Fruit fly (Drosophila melanogaster) whole organism, embryonic: ENCODE results near the gene elB.

Source experiments
- Bdp1 ChIP-seq: fragments of 200-800 bp; sonication (Bioruptor generic); optimal IDR thresholded peaks from 3 replicates; lab custom pipeline; 2016; ENCODE audit warnings: missing biosample characterization, missing genetic modification characterization
- Blimp-1 ChIP-seq: fragments of 200-800 bp; sonication (Bioruptor generic); optimal IDR thresholded peaks from 3 replicates; lab custom pipeline; 2018; ENCODE audit warnings: missing biosample characterization, missing genetic modification characterization, mild to moderate bottlenecking, moderate library complexity, missing genetic modification reagents
- CG10209 ChIP-seq: fragments of 200-800 bp; sonication (Bioruptor generic); optimal IDR thresholded peaks from 3 replicates; lab custom pipeline; 2017; ENCODE audit warnings: missing biosample characterization, mild to moderate bottlenecking, missing genetic modification characterization, missing genetic modification reagents
- CG11504 ChIP-seq: fragments of 200-800 bp; sonication (Bioruptor generic); optimal IDR thresholded peaks from 3 replicates; lab custom pipeline; 2019; ENCODE audit warnings: missing biosample characterization, mild to moderate bottlenecking, missing genetic modification characterization, moderate library complexity
- CG11695 ChIP-seq: fragments of 200-800 bp; sonication (Bioruptor generic); IDR thresholded peaks from 3 replicates; pipeline ENCODE4 v1.3.6; 2022; ENCODE audit warnings: missing biosample characterization, missing genetic modification characterization
- CG1233 ChIP-seq: fragments of 200-800 bp; sonication (Bioruptor generic); optimal IDR thresholded peaks from 4 replicates; lab custom pipeline; 2018; ENCODE audit warnings: missing biosample characterization, mild to moderate bottlenecking, missing genetic modification characterization
- CG13287 ChIP-seq: fragments of 200-800 bp; sonication (Bioruptor generic); IDR thresholded peaks from 2 replicates; pipeline ENCODE4 v1.3.6; 2022; ENCODE audit warnings: missing biosample characterization, missing genetic modification characterization; ENCODE audit not compliant: partially characterized antibody
- CG14710 ChIP-seq: fragments of 200-800 bp; sonication (Bioruptor generic); optimal IDR thresholded peaks from 3 replicates; lab custom pipeline; 2019; ENCODE audit warnings: missing biosample characterization, mild to moderate bottlenecking, missing genetic modification characterization, moderate library complexity
- CG15073 ChIP-seq: fragments of 200-800 bp; sonication (Bioruptor generic); optimal IDR thresholded peaks from 2 replicates; lab custom pipeline; 2016; ENCODE audit warnings: missing biosample characterization, missing genetic modification characterization
- CG17568 ChIP-seq: fragments of 200-800 bp; sonication (Bioruptor generic); optimal IDR thresholded peaks from 2 replicates; lab custom pipeline; 2018; ENCODE audit warnings: missing biosample characterization, mild to moderate bottlenecking, missing genetic modification characterization, moderate library complexity
- CG18619 ChIP-seq: fragments of 200-800 bp; sonication (Bioruptor generic); optimal IDR thresholded peaks from 3 replicates; lab custom pipeline; 2017; ENCODE audit warnings: missing biosample characterization, mild to moderate bottlenecking, missing genetic modification characterization
- CG2875 ChIP-seq: fragments of 200-800 bp; sonication (Bioruptor generic); optimal IDR thresholded peaks from 2 replicates; lab custom pipeline; 2017; ENCODE audit warnings: missing biosample characterization, mild to moderate bottlenecking, missing genetic modification characterization, missing genetic modification reagents
- CG32772 ChIP-seq: fragments of 200-800 bp; sonication (Bioruptor generic); IDR thresholded peaks from 2 replicates; pipeline ENCODE4 v1.3.6; 2022; ENCODE audit warnings: missing biosample characterization, missing genetic modification characterization
- CG34422 ChIP-seq: fragments of 200-800 bp; sonication (Bioruptor generic); IDR thresholded peaks from 3 replicates; pipeline ENCODE4 v1.3.6; 2022; ENCODE audit warnings: missing biosample characterization, missing genetic modification characterization
- CG4617 ChIP-seq: fragments of 200-800 bp; sonication (Bioruptor generic); optimal IDR thresholded peaks from 3 replicates; lab custom pipeline; 2016; ENCODE audit warnings: missing biosample characterization, missing genetic modification characterization, borderline replicate concordance
- CG6175 ChIP-seq: fragments of 200-800 bp; sonication (Bioruptor generic); IDR thresholded peaks from 3 replicates; pipeline ENCODE4 v1.3.6; 2022; ENCODE audit warnings: missing biosample characterization, missing genetic modification characterization
- CG7357 ChIP-seq: fragments of 200-800 bp; sonication (Bioruptor generic); IDR thresholded peaks from 3 replicates; pipeline ENCODE4 v1.3.6; 2022; ENCODE audit warnings: missing biosample characterization, missing genetic modification characterization
- CHES-1-like ChIP-seq: fragments of 200-800 bp; sonication (Bioruptor generic); optimal IDR thresholded peaks from 2 replicates; lab custom pipeline; 2016; ENCODE audit warnings: missing biosample characterization, missing genetic modification characterization
- Dad ChIP-seq: fragments of 200-800 bp; sonication (Bioruptor generic); optimal IDR thresholded peaks from 3 replicates; lab custom pipeline; 2016; ENCODE audit warnings: missing biosample characterization, missing genetic modification characterization
- Dbx ChIP-seq: fragments of 200-800 bp; sonication (Bioruptor generic); IDR thresholded peaks from 3 replicates; pipeline ENCODE4 v1.3.6; 2022; ENCODE audit warnings: missing biosample characterization, missing genetic modification characterization
- Doc3 ChIP-seq: fragments of 200-800 bp; sonication (Bioruptor generic); IDR thresholded peaks from 3 replicates; pipeline ENCODE4 v1.3.6; 2022; ENCODE audit warnings: missing biosample characterization, missing genetic modification characterization; ENCODE audit not compliant: partially characterized antibody
- HLH3B ChIP-seq: fragments of 200-800 bp; sonication (Bioruptor generic); IDR thresholded peaks from 2 replicates; pipeline ENCODE4 v1.3.6; 2022; ENCODE audit warnings: missing biosample characterization, missing genetic modification characterization
- HLH54F ChIP-seq: fragments of 200-800 bp; sonication (Bioruptor generic); optimal IDR thresholded peaks from 3 replicates; lab custom pipeline; 2016; ENCODE audit warnings: missing biosample characterization, missing genetic modification characterization
- Hmr ChIP-seq: fragments of 200-800 bp; sonication (Bioruptor generic); optimal IDR thresholded peaks from 3 replicates; lab custom pipeline; 2017; ENCODE audit warnings: mild to moderate bottlenecking, missing biosample characterization, missing genetic modification reagents, missing genetic modification characterization
- Jarid2 ChIP-seq: fragments of 200-800 bp; sonication (Bioruptor generic); optimal IDR thresholded peaks from 3 replicates; lab custom pipeline; 2017; ENCODE audit warnings: mild to moderate bottlenecking, missing biosample characterization, missing genetic modification reagents, missing genetic modification characterization
- Oaz ChIP-seq: fragments of 200-800 bp; sonication (Bioruptor generic); IDR thresholded peaks from 2 replicates; pipeline ENCODE4 v1.3.6; 2022; ENCODE audit warnings: missing biosample characterization, missing genetic modification characterization
- Opbp ChIP-seq: fragments of 200-800 bp; sonication (Bioruptor generic); IDR thresholded peaks from 3 replicates; pipeline ENCODE4 v1.3.6; 2022; ENCODE audit warnings: missing biosample characterization, missing genetic modification characterization; ENCODE audit not compliant: partially characterized antibody
- Rfx ChIP-seq: fragments of 200-800 bp; sonication (Bioruptor generic); IDR thresholded peaks from 2 replicates; pipeline ENCODE4 v1.3.6; 2022; ENCODE audit warnings: missing biosample characterization, missing genetic modification characterization
- Sin3A ChIP-seq: fragments of >200 bp; optimal IDR thresholded peaks from 2 replicates; lab custom pipeline; 2018
- Vsx1 ChIP-seq: fragments of 200-800 bp; sonication (Bioruptor generic); optimal IDR thresholded peaks from 2 replicates; lab custom pipeline; 2017; ENCODE audit warnings: missing biosample characterization, mild to moderate bottlenecking, missing genetic modification characterization, missing genetic modification reagents
- aop ChIP-seq: fragments of 200-800 bp; sonication (Bioruptor generic); IDR thresholded peaks from 2 replicates; pipeline ENCODE4 v1.3.6; 2022; ENCODE audit warnings: missing biosample characterization, missing genetic modification characterization
- cato ChIP-seq: fragments of 200-800 bp; sonication (Bioruptor generic); optimal IDR thresholded peaks from 2 replicates; lab custom pipeline; 2016; ENCODE audit warnings: missing biosample characterization, missing genetic modification characterization, borderline replicate concordance
- croc ChIP-seq: fragments of 200-800 bp; sonication (Bioruptor generic); conservative IDR thresholded peaks from 3 replicates; pipeline ENCODE4 v1.3.6; 2022; ENCODE audit warnings: missing biosample characterization, missing genetic modification characterization
- crp ChIP-seq, 2 experiments: fragments of 200-800 bp; sonication (Bioruptor generic); optimal IDR thresholded peaks; 2 replicates in 1 of 2; 3 replicates in 1 of 2; lab custom pipeline; 2017; ENCODE audit warnings: missing biosample characterization in 2 of 2, missing genetic modification characterization in 2 of 2, mild to moderate bottlenecking in 1 of 2, moderate library complexity in 1 of 2
- emc ChIP-seq: fragments of 200-800 bp; sonication (Bioruptor generic); optimal IDR thresholded peaks from 2 replicates; lab custom pipeline; 2016; ENCODE audit warnings: missing biosample characterization, missing genetic modification characterization
- ewg ChIP-seq: fragments of 200-800 bp; sonication (Bioruptor generic); optimal IDR thresholded peaks from 3 replicates; lab custom pipeline; 2017; ENCODE audit warnings: mild to moderate bottlenecking, missing biosample characterization, missing genetic modification reagents, missing genetic modification characterization
- gsb-n ChIP-seq: fragments of 200-800 bp; sonication (Bioruptor generic); optimal IDR thresholded peaks from 3 replicates; lab custom pipeline; 2018; ENCODE audit warnings: missing biosample characterization, mild to moderate bottlenecking, missing genetic modification characterization
- jumu ChIP-seq: fragments of 200-800 bp; sonication (Bioruptor generic); optimal IDR thresholded peaks from 3 replicates; lab custom pipeline; 2016; ENCODE audit warnings: missing biosample characterization, missing genetic modification characterization
- lmd ChIP-seq: fragments of 200-800 bp; sonication (Bioruptor generic); IDR thresholded peaks from 2 replicates; pipeline ENCODE4 v1.3.6; 2022; ENCODE audit warnings: missing biosample characterization, missing genetic modification characterization
- nerfin-2 ChIP-seq: fragments of 200-800 bp; sonication (Bioruptor generic); IDR thresholded peaks from 2 replicates; pipeline ENCODE4 v1.3.6; 2022; ENCODE audit warnings: missing biosample characterization, missing genetic modification characterization; ENCODE audit not compliant: partially characterized antibody
- phol ChIP-seq: fragments of 200-800 bp; sonication (Bioruptor generic); optimal IDR thresholded peaks from 3 replicates; lab custom pipeline; 2018; ENCODE audit warnings: missing biosample characterization, mild to moderate bottlenecking, missing genetic modification characterization, moderate library complexity
- psq ChIP-seq: fragments of 200-800 bp; sonication (Bioruptor generic); optimal IDR thresholded peaks from 2 replicates; lab custom pipeline; 2017; ENCODE audit warnings: missing biosample characterization, missing genetic modification characterization
- sc ChIP-seq, 3 experiments: fragments of >200 bp in 2 of 3; fragments of 200-800 bp in 1 of 3; sonication (Bioruptor generic) in 1 of 3; optimal IDR thresholded peaks; 2 replicates in 2 of 3; 3 replicates in 1 of 3; lab custom pipeline; 2017; ENCODE audit warnings: mild to moderate bottlenecking in 1 of 3, missing biosample characterization in 1 of 3, missing genetic modification characterization in 1 of 3, missing genetic modification reagents in 1 of 3
- scrt ChIP-seq: fragments of 200-800 bp; sonication (Bioruptor generic); optimal IDR thresholded peaks from 2 replicates; lab custom pipeline; 2018; ENCODE audit warnings: missing biosample characterization, mild to moderate bottlenecking, missing genetic modification characterization, moderate library complexity
- sim ChIP-seq: fragments of 200-800 bp; sonication (Bioruptor generic); IDR thresholded peaks from 2 replicates; pipeline ENCODE4 v1.3.6; 2022; ENCODE audit warnings: missing biosample characterization, missing genetic modification characterization
- slbo ChIP-seq: fragments of 200-800 bp; sonication (Bioruptor generic); IDR thresholded peaks from 2 replicates; pipeline ENCODE4 v1.3.6; 2022; ENCODE audit warnings: missing biosample characterization, missing genetic modification characterization
- sna ChIP-seq: fragments of 200-800 bp; sonication (Bioruptor generic); IDR thresholded peaks from 2 replicates; pipeline ENCODE4 v1.3.6; 2022; ENCODE audit warnings: missing biosample characterization, missing genetic modification characterization; ENCODE audit not compliant: partially characterized antibody
- sug ChIP-seq: fragments of 200-800 bp; optimal IDR thresholded peaks from 2 replicates; lab custom pipeline; 2019; ENCODE audit warnings: missing biosample characterization, mild to moderate bottlenecking, missing genetic modification characterization, moderate library complexity
- zfh2 ChIP-seq: fragments of 200-800 bp; sonication (Bioruptor generic); optimal IDR thresholded peaks from 2 replicates; lab custom pipeline; 2016; ENCODE audit warnings: missing biosample characterization, missing genetic modification characterization

The elB gene

DNA sequence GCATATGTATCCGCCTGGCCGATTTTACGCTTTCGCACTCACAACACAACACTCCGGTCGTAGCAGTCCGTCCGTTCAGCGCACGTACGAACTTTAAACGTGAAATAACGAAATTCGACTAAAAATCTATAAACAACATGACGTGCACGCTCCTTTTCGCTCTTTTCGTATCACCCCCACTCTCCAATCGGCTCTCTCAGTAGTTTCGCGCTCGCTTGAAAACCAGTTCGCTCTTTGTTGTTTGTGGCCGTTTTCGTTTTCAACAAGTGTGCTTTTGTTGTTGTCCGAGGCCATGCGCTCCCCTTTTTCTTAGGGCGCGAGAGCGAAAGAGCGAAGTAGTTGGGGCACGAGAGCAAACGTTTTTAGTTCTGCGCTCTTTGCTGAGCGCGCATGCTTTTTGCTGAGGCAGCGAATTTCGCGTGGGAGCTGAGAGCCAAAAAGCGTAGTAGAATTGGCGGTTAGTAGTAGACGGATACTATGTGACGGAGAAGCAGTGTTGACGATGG lies at the start of gene elB (continued):
- no peak for TF ChIP-seq sc (optimal IDR thresholded peaks at IDR 0.05; lab: Kevin White, UChicago)
- TF ChIP-seq sc (GFP tag; optimal IDR thresholded peaks at IDR 0.05; lab: Kevin White, UChicago): no peak
- peak; percentile 77 for TF ChIP-seq ewg (GFP tag; lab: Kevin White, UChicago)
- TF ChIP-seq CG4617: no peak
- no peak for TF ChIP-seq sim (GFP tag; lab: Robert Waterston, UW)
- TF ChIP-seq CG11504: no peak
- TF ChIP-seq Bdp1: no peak
- no peak for TF ChIP-seq Opbp (GFP tag; lab: Robert Waterston, UW)
- TF ChIP-seq gsb-n (tag; lab: Kevin White, UChicago): no peak
- no peak for TF ChIP-seq nerfin-2 (GFP tag; lab: Robert Waterston, UW)
- TF ChIP-seq HLH3B (GFP tag; lab: Robert Waterston, UW): peak; percentile 13; the same call in 1 of the 2 replicates
- TF ChIP-seq CG1233 (GFP tag; lab: Kevin White, UChicago): no peak
- TF ChIP-seq CG10209 (GFP tag; lab: Kevin White, UChicago): no peak
- TF ChIP-seq CHES-1-like: no peak
- TF ChIP-seq Oaz (GFP tag; lab: Robert Waterston, UW): no peak
- 0 out of 2 replicates have a peak, but pooled peaks have one; percentile 16 for TF ChIP-seq Rfx (GFP tag; lab: Robert Waterston, UW)
- TF ChIP-seq CG17568: peak; percentile 15
- TF ChIP-seq Dbx: peak; percentile 65; the same call in 2 of the 3 replicates
- 0 out of 2 replicates have a peak, but pooled peaks have one; percentile 23 for TF ChIP-seq slbo (GFP tag; lab: Robert Waterston, UW)
- TF ChIP-seq CG13287: peak; percentile 72
- peak; percentile 70 for TF ChIP-seq sna (GFP tag; lab: Robert Waterston, UW)
- no peak for TF ChIP-seq HLH54F (GFP tag; lab: Kevin White, UChicago)
- no peak for TF ChIP-seq emc (GFP tag; lab: Kevin White, UChicago)
- peak; percentile 99 for TF ChIP-seq scrt
- TF ChIP-seq Doc3 (GFP tag; lab: Robert Waterston, UW): peak; percentile 51; the same call in 2 of the 3 replicates
- TF ChIP-seq Jarid2 (GFP tag; lab: Kevin White, UChicago): peak; percentile 95
- TF ChIP-seq CG11695 (GFP tag; lab: Robert Waterston, UW): peak; percentile 36; the same call in 1 of the 3 replicates
- no peak for TF ChIP-seq CG14710 (tag; lab: Kevin White, UChicago)
- no peak for TF ChIP-seq crp (GFP tag; optimal IDR thresholded peaks at IDR 0.05; lab: Kevin White, UChicago)
- no peak for TF ChIP-seq Sin3A (lab: Kevin White, UChicago)
- TF ChIP-seq psq (GFP tag; lab: Kevin White, UChicago): no peak
- peak; percentile 30; the same call in 1 of the 3 replicates for TF ChIP-seq CG6175
- TF ChIP-seq sug: peak; percentile 5
- TF ChIP-seq aop: no peak
- TF ChIP-seq Dad (GFP tag; lab: Kevin White, UChicago): no peak
- no peak for TF ChIP-seq phol (tag; lab: Kevin White, UChicago)
- TF ChIP-seq lmd (GFP tag; lab: Robert Waterston, UW): no peak
- TF ChIP-seq Vsx1 (GFP tag; lab: Kevin White, UChicago): no peak
- no peak for TF ChIP-seq CG7357 (GFP tag; lab: Robert Waterston, UW)
- no peak for TF ChIP-seq jumu (GFP tag; lab: Kevin White, UChicago)
- no peak for TF ChIP-seq zfh2 (GFP tag; lab: Kevin White, UChicago)
- no peak for TF ChIP-seq cato (GFP tag; lab: Kevin White, UChicago)
- peak; percentile 0 for TF ChIP-seq Hmr (GFP tag; lab: Kevin White, UChicago)
- TF ChIP-seq CG34422: peak; percentile 72; the same call in 1 of the 3 replicates
- no peak for TF ChIP-seq CG2875
- TF ChIP-seq CG15073 (GFP tag; lab: Kevin White, UChicago): no peak
- peak; percentile 8 for TF ChIP-seq CG18619 (GFP tag; lab: Kevin White, UChicago)
- TF ChIP-seq CG32772: no peak
- no peak for TF ChIP-seq croc (GFP tag; lab: Robert Waterston, UW)
- TF ChIP-seq Blimp-1 (GFP tag; lab: Kevin White, UChicago): peak; percentile 95
